Worm (Caenorhabditis elegans) whole organism, young adult: ENCODE data around the gene srh-299.

Experiments used
- F22D6.2 ChIP-seq: sonication (generic microtip); optimal IDR thresholded peaks from 2 replicates; lab custom pipeline; 2016; ENCODE audit warnings: mild to moderate bottlenecking, missing genetic modification characterization, missing compliant biosample characterization
- F23B12.7 ChIP-seq: sonication (generic microtip); optimal IDR thresholded peaks from 2 replicates; lab custom pipeline; 2017; ENCODE audit warnings: missing genetic modification characterization, mild to moderate bottlenecking, missing compliant biosample characterization, antibody characterized with exemption, moderate library complexity; ENCODE audit not compliant: insufficient read depth
- Y53F4B.3 ChIP-seq: fragments of 200-800 bp; sonication (Bioruptor generic); IDR thresholded peaks from 2 replicates; pipeline ENCODE4 v1.3.6; 2022; ENCODE audit warnings: missing genetic modification reagents, missing genetic modification characterization, missing compliant biosample characterization
- Y53G8AR.9 ChIP-seq: fragments of 200-800 bp; sonication (Bioruptor generic); conservative IDR thresholded peaks from 2 replicates; pipeline ENCODE4 v1.3.6; 2022; ENCODE audit warnings: missing genetic modification reagents, missing genetic modification characterization, missing compliant biosample characterization
- attf-6 ChIP-seq: fragments of 200-800 bp; sonication (Bioruptor generic); IDR thresholded peaks from 2 replicates; pipeline ENCODE4 v1.3.6; 2022; ENCODE audit warnings: missing genetic modification reagents, missing genetic modification characterization, missing compliant biosample characterization
- cebp-1 ChIP-seq, 2 experiments: fragments of 200-800 bp in 1 of 2; sonication (Bioruptor generic) in 1 of 2; sonication (generic microtip) in 1 of 2; IDR thresholded peaks in 1 of 2; optimal IDR thresholded peaks in 1 of 2; 2 replicates each; pipeline versions ENCODE4 v1.3.6 to Lab custom; 2017 to 2022; ENCODE audit warnings: missing compliant biosample characterization in 2 of 2, missing genetic modification characterization in 2 of 2, mild to moderate bottlenecking in 1 of 2, missing genetic modification reagents in 1 of 2, moderate library complexity in 1 of 2
- lin-40 ChIP-seq: sonication (generic microtip); optimal IDR thresholded peaks from 2 replicates; lab custom pipeline; 2016; ENCODE audit warnings: missing genetic modification characterization, mild to moderate bottlenecking, missing compliant biosample characterization, missing genotype, missing genetic modification reagents
- lir-1 ChIP-seq: fragments of 200-800 bp; sonication (Bioruptor generic); conservative IDR thresholded peaks from 2 replicates; pipeline ENCODE4 v1.3.6; 2022; ENCODE audit warnings: missing genetic modification reagents, missing genetic modification characterization, missing compliant biosample characterization
- nhr-179 ChIP-seq: sonication (generic microtip); optimal IDR thresholded peaks from 2 replicates; lab custom pipeline; 2016; ENCODE audit warnings: mild to moderate bottlenecking, missing genetic modification characterization, missing compliant biosample characterization
- rpc-1 ChIP-seq, 2 experiments: fragments of 150-350 bp in 1 of 2; sonication (generic microtip) in 1 of 2; optimal IDR thresholded peaks; 2 replicates each; lab custom pipeline; 2014 to 2018; ENCODE audit warnings: missing biosample characterization in 1 of 2, missing genetic modification characterization in 1 of 2, missing genetic modification reagents in 1 of 2, missing genotype in 1 of 2
- tbx-9 ChIP-seq: sonication (generic microtip); optimal IDR thresholded peaks from 2 replicates; lab custom pipeline; 2016; ENCODE audit warnings: borderline replicate concordance, missing genetic modification characterization, inconsistent platforms, missing compliant biosample characterization
- ztf-26 ChIP-seq: sonication (generic microtip); optimal IDR thresholded peaks from 2 replicates; lab custom pipeline; 2017; ENCODE audit warnings: missing genetic modification characterization, missing compliant biosample characterization

DNA sequence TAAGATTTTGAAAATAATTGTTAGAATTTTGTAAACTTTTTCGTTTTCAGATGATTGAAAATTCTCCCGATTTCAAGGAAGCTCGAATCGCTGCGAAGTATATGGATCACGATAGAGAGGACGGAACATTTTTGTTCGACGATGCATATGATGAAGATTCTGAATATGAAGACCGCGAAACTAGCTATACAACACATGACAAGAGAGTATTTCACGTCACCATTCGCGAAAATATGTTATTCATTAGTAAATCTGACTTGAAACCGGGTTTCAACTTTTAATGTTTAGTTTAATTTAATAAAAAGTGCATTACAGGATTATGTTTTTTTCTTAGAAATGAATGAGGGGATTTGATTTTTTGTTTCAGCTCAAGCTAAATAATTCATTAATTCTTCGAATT is 7.2 kb downstream of the srh-299 start, which contains the start of gene str-57:
- TF ChIP-seq nhr-179 (no peak), Y53G8AR.9 (GFP tag; lab: Robert Waterston, UW) (no peak), F22D6.2 (tag; lab: Kevin White, UChicago) (no peak), F23B12.7 (tag; lab: Kevin White, UChicago) (no peak), tbx-9 (tag; lab: Kevin White, UChicago) (no peak), attf-6 (no peak), ztf-26 (tag; lab: Kevin White, UChicago) (no peak), rpc-1 (optimal IDR thresholded peaks at IDR 0.05; lab: Kevin White, UChicago) (no peak), rpc-1 (tag; optimal IDR thresholded peaks at IDR 0.05; lab: Kevin White, UChicago) (no peak), Y53F4B.3 (GFP tag; lab: Robert Waterston, UW) (no peak), lir-1 (no peak), cebp-1 (GFP tag; IDR thresholded peaks at IDR 0.05; lab: Robert Waterston, UW) (no peak), cebp-1 (tag; optimal IDR thresholded peaks at IDR 0.05; lab: Kevin White, UChicago) (no peak), lin-40 (tag; lab: Kevin White, UChicago) (no peak)
